Worm (Caenorhabditis elegans): ENCODE measurements around the gene Y113G7A.12.

DNA sequence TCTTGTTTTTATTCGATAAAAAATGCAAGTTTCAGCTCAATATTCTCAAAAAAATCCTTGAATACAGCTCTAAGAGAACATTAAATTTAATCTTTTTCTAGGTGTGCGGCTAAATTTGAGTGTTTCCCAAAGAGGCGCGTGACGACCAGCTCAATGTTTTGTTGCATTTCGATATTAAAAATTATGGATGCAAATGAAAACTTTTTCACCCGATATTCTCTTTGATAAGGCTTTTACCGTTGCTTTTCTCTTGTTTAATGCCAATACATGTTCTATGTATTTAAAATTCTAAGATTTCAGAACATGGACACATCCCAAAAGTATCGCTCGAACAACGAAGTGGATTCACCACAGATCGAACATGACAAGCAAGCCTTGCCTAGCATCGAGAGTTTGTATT lies 15.8 kb downstream of the Y113G7A.12 start, which contains the start of gene F19B2.6:
- no peak for TF ChIP-seq him-1 (tag; optimal IDR thresholded peaks at IDR 0.05)
- no peak for TF ChIP-seq dao-5 (tag; optimal IDR thresholded peaks at IDR 0.05)

Measured in whole organism, L4/young adult.